Worm (Caenorhabditis elegans) whole organism, L1 larva: ENCODE measurements around the gene str-4.

ENCODE experiments used
- C16A3.4 ChIP-seq: fragments of 150-350 bp; optimal IDR thresholded peaks from 2 replicates; lab custom pipeline; 2014; ENCODE audit warnings: missing biosample characterization, missing genetic modification characterization
- ama-1 ChIP-seq: fragments of 150-350 bp; optimal IDR thresholded peaks from 2 replicates; lab custom pipeline; 2014
- blmp-1 ChIP-seq: fragments of 150-350 bp; optimal IDR thresholded peaks from 2 replicates; lab custom pipeline; 2014; ENCODE audit warnings: missing biosample characterization, missing genetic modification characterization
- egl-27 ChIP-seq, 2 experiments: fragments of 150-350 bp in 1 of 2; sonication (generic microtip); optimal IDR thresholded peaks; 3 replicates each; lab custom pipeline; 2017 to 2018; ENCODE audit warnings: missing biosample characterization in 2 of 2, missing genetic modification characterization in 2 of 2, missing genetic modification reagents in 2 of 2
- elt-3 ChIP-seq, 6 experiments: fragments of 150-350 bp in 1 of 6; sonication (generic microtip); optimal IDR thresholded peaks; 2 replicates each; lab custom pipeline; 2017 to 2018; ENCODE audit warnings: missing biosample characterization in 6 of 6, missing genetic modification characterization in 6 of 6, inconsistent platforms in 1 of 6
- mdl-1 ChIP-seq, 2 experiments: fragments of 150-350 bp; optimal IDR thresholded peaks; 2 replicates each; lab custom pipeline; 2014 to 2017; ENCODE audit warnings: missing biosample characterization in 2 of 2, missing genetic modification characterization in 2 of 2, inconsistent platforms in 1 of 2
- nhr-12 ChIP-seq: sonication (generic microtip); optimal IDR thresholded peaks from 2 replicates; lab custom pipeline; 2017; ENCODE audit warnings: missing biosample characterization, missing genetic modification characterization
- snpc-4 ChIP-seq: fragments of 150-350 bp; optimal IDR thresholded peaks from 2 replicates; lab custom pipeline; 2014; ENCODE audit warnings: missing biosample characterization, missing genetic modification characterization
- unc-62 ChIP-seq: fragments of 150-350 bp; optimal IDR thresholded peaks from 2 replicates; lab custom pipeline; 2014; ENCODE audit warnings: missing biosample characterization, missing genetic modification reagents, missing genetic modification characterization
- ztf-11 ChIP-seq, 2 experiments: sonication (generic microtip); optimal IDR thresholded peaks; 2 replicates each; lab custom pipeline; 2016 to 2017; ENCODE audit warnings: missing genetic modification characterization in 2 of 2, missing biosample characterization in 1 of 2, missing compliant biosample characterization in 1 of 2

- TF ChIP-seq ztf-11 (tag; optimal IDR thresholded peaks at IDR 0.05; lab: Kevin White, UChicago) (no peak), unc-62 (GFP tag; lab: Kevin White, UChicago) (no peak), nhr-12 (no peak), ama-1 (no peak), C16A3.4 (tag; lab: Kevin White, UChicago) (no peak), elt-3 (tag; optimal IDR thresholded peaks at IDR 0.05; lab: Kevin White, UChicago) (peak in 1 of 6 experiments; percentile 13), snpc-4 (tag; lab: Kevin White, UChicago) (no peak), egl-27 (tag; optimal IDR thresholded peaks at IDR 0.05; lab: Kevin White, UChicago) (no peak), mdl-1 (tag; optimal IDR thresholded peaks at IDR 0.05; lab: Kevin White, UChicago) (no peak), blmp-1 (peak; percentile 38)
These were observed 38.1 kb downstream of the str-4 start, which contains the start of gene ceh-79 for ce11 chrV:13301443-13301842.
